Worm (Caenorhabditis elegans): ENCODE results near the gene Y54G2A.32.

Y54G2A.32 gene

DNA sequence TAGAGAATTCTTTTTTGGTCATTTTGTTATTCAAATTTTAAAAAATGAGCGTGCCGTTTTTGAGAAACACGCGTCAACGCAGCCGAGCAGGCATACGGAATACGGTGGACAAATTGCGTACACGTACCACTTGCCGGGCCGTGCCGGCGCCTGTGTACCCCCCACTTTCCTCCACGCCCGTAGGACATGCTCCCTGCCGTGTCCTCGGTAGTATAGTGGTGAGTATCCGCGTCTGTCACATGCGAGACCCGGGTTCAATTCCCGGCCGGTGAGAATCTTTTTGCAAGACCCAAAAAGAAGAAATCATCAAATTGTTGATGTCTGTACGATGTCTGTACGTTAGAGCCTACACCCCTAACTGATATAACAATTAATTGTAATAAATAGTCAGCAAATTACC, 4.4 kb downstream of the Y54G2A.32 start (continued):
- TF ChIP-seq gei-8 (GFP tag; optimal IDR thresholded peaks at IDR 0.05): no peak
- TF ChIP-seq lin-29 (GFP tag; IDR thresholded peaks at IDR 0.05): 0 out of 2 replicates have a peak, but pooled peaks have one; percentile 19
- no peak for TF ChIP-seq T20F7.1 (GFP tag; optimal IDR thresholded peaks at IDR 0.05)
- 0 out of 2 replicates have a peak, but pooled peaks have one; percentile 25 for TF ChIP-seq php-3 (GFP tag; IDR thresholded peaks at IDR 0.05)
- peak; percentile 75 for TF ChIP-seq lim-7 (GFP tag; IDR thresholded peaks at IDR 0.05)
- peak; percentile 41 for TF ChIP-seq set-16 (GFP tag; IDR thresholded peaks at IDR 0.05)
- TF ChIP-seq ces-1 (GFP tag; optimal IDR thresholded peaks at IDR 0.05): no peak
- TF ChIP-seq nhr-41 (GFP tag; IDR thresholded peaks at IDR 0.05): no peak
- TF ChIP-seq ama-1 (optimal IDR thresholded peaks at IDR 0.05): no peak

DNA sequence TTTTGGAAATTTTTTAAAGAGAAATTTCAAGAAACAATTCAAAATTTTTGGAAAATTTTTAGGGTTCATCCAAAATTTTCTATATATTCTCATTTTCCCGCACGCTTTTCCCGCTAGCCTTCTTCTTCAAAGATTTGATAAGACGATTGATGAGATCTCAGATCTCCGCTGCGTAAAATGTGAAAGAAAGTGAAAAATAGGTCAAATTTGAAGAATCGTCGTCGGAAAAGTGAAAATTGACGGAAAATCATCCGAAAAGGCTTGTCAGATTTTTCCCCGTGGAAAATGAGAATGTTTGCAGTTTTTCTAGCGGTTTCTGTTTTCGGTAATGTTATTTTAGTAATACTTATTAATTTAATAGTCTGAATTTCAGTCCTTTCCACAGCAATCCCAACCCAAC, 5.5 kb downstream of the Y54G2A.32 start, which contains the start of gene Y54G2A.76:
TSS of gene Y54G2A.76 (plus strand) at position 203 of the 400 bp plus-strand sequence.
- TF ChIP-seq zip-2 (tag; optimal IDR thresholded peaks at IDR 0.05) (no peak), daf-12 (tag; optimal IDR thresholded peaks at IDR 0.05) (no peak), dmd-9 (GFP tag; IDR thresholded peaks at IDR 0.05) (no peak), jun-1 (tag; optimal IDR thresholded peaks at IDR 0.05) (no peak), aha-1 (tag) (no peak), lin-39 (tag; optimal IDR thresholded peaks at IDR 0.05) (no peak), hif-1 (tag; optimal IDR thresholded peaks at IDR 0.05) (no peak), zfp-3 (GFP tag; conservative IDR thresholded peaks at IDR 0.05) (no peak), lin-38 (GFP tag; IDR thresholded peaks at IDR 0.05) (no peak), dmd-6 (GFP tag; IDR thresholded peaks at IDR 0.05) (no peak), madf-9 (GFP tag; conservative IDR thresholded peaks at IDR 0.05) (no peak), skn-1 (tag; optimal IDR thresholded peaks at IDR 0.05) (no peak), lin-29 (GFP tag; IDR thresholded peaks at IDR 0.05) (no peak), zag-1 (tag; optimal IDR thresholded peaks at IDR 0.05) (no peak), ceh-82 (tag; optimal IDR thresholded peaks at IDR 0.05) (no peak), F26F4.8 (GFP tag; conservative IDR thresholded peaks at IDR 0.05) (no peak)

DNA sequence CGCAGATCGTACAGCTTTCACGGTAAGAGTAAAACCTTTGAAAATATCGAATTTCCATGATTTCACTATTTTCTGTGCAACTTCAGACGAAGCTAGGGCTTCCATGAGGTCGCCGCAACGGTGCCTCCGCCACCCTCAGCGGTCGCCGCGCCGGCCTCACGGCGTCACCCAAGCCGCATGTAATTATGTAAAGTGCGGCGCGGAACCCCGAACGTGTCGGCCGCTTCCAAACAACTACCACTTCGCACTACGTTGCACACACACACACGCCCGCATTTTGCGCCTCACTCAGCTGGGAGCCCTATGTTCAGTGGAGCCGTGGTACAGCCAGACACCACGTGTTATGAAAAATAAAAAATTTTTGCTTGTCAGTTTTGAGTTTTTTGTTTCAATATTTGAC, 13.3 kb downstream of the Y54G2A.32 start:
- peak; percentile 82 for TF ChIP-seq set-16 (GFP tag; IDR thresholded peaks at IDR 0.05)
- TF ChIP-seq fkh-10 (GFP tag; optimal IDR thresholded peaks at IDR 0.05): no peak
- 0 out of 2 replicates have a peak, but pooled peaks have one; percentile 23 for TF ChIP-seq madf-9 (GFP tag; conservative IDR thresholded peaks at IDR 0.05)
- TF ChIP-seq vab-7 (GFP tag; IDR thresholded peaks at IDR 0.05): no peak
- TF ChIP-seq aha-1 (tag): peak; percentile 24

DNA sequence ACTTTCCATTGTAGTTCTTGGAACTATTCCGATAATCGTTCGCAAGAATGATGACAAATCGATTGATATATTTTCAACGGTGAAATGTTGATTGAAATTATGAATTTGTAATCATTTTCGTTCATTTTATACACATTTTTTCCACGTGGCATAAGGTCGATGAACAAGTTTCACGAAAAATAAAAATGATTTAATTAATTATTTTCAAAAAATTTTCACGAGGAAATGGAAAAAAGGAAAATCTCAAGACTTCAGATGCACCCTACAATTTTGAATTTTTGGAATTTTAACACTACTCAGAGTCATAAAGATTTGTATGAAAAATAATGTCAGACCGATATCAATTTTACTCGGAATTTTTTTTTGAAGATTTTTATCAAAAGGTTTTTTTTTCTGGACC, 15.9 kb downstream of the Y54G2A.32 start, which contains the start of gene Y54G2A.13:
TSS of gene Y54G2A.13 (minus strand) at position 101 of the 400 bp plus-strand sequence.
- TF ChIP-seq nhr-42 (GFP tag; IDR thresholded peaks at IDR 0.05): no peak
- no peak for TF ChIP-seq lsy-2 (tag; optimal IDR thresholded peaks at IDR 0.05)
- TF ChIP-seq gei-8 (GFP tag; optimal IDR thresholded peaks at IDR 0.05): no peak
- TF ChIP-seq duxl-1 (tag; optimal IDR thresholded peaks at IDR 0.05; ENCODE audit: poor library complexity): no peak
- no peak for TF ChIP-seq T26A8.4 (GFP tag; IDR thresholded peaks at IDR 0.05)
- no peak for TF ChIP-seq zag-1 (tag; optimal IDR thresholded peaks at IDR 0.05)
- no peak for TF ChIP-seq daf-19 (GFP tag; conservative IDR thresholded peaks at IDR 0.05)
- no peak for TF ChIP-seq nhr-111 (GFP tag; optimal IDR thresholded peaks at IDR 0.05)
- no peak for TF ChIP-seq Y5F2A.4 (GFP tag; optimal IDR thresholded peaks at IDR 0.05)
- no peak for TF ChIP-seq lin-15B (tag; optimal IDR thresholded peaks at IDR 0.05)
- TF ChIP-seq mes-2 (tag; optimal IDR thresholded peaks at IDR 0.05; ENCODE audit: poor library complexity, severe bottlenecking): no peak
- no peak for TF ChIP-seq nhr-48 (tag; optimal IDR thresholded peaks at IDR 0.05)
